Worm (Caenorhabditis elegans) whole organism, midembryonic: Measurements from ENCODE around the gene sri-77.
"Not testable (repeated sequence)": the region's sequence is repeated elsewhere in the genome, so short reads cannot be mapped to it uniquely, and the experiment has no call there.

ENCODE experiments used
- T22C8.4 ChIP-seq: fragments of 200-800 bp; sonication (Bioruptor generic); IDR thresholded peaks from 2 replicates; pipeline ENCODE4 v1.3.6; 2022; ENCODE audit warnings: missing genetic modification characterization, missing compliant biosample characterization
- cog-1 ChIP-seq: sonication (generic microtip); optimal IDR thresholded peaks from 2 replicates; lab custom pipeline; 2016; ENCODE audit warnings: missing genetic modification characterization, missing compliant biosample characterization
- flt-1 ChIP-seq: fragments of 200-800 bp; sonication (Bioruptor generic); IDR thresholded peaks from 2 replicates; pipeline ENCODE4 v1.3.6; 2022; ENCODE audit warnings: missing genetic modification characterization, missing compliant biosample characterization
- klf-2 ChIP-seq: fragments of 200-800 bp; sonication (Bioruptor generic); conservative IDR thresholded peaks from 2 replicates; pipeline ENCODE4 v1.3.6; 2022; ENCODE audit warnings: missing genetic modification reagents, missing genetic modification characterization, missing compliant biosample characterization
- med-1 ChIP-seq: sonication (generic microtip); optimal IDR thresholded peaks from 2 replicates; lab custom pipeline; 2017; ENCODE audit warnings: missing genetic modification characterization, mild to moderate bottlenecking, missing compliant biosample characterization, antibody characterized with exemption, missing genetic modification reagents; ENCODE audit not compliant: insufficient read depth
- ref-1 ChIP-seq: fragments of 200-800 bp; sonication (Bioruptor generic); conservative IDR thresholded peaks from 2 replicates; pipeline ENCODE4 v1.3.6; 2022; ENCODE audit warnings: missing genetic modification reagents, missing genetic modification characterization, missing compliant biosample characterization
- tab-1 ChIP-seq: fragments of 200-800 bp; sonication (Bioruptor generic); IDR thresholded peaks from 2 replicates; pipeline ENCODE4 v1.3.6; 2022; ENCODE audit warnings: missing genetic modification characterization, missing compliant biosample characterization
- ztf-23 ChIP-seq: fragments of 200-800 bp; sonication (Bioruptor generic); IDR thresholded peaks from 2 replicates; pipeline ENCODE4 v1.3.6; 2022; ENCODE audit warnings: missing genetic modification reagents, missing genetic modification characterization, missing compliant biosample characterization
- ztf-29 ChIP-seq: fragments of 200-800 bp; sonication (Bioruptor generic); IDR thresholded peaks from 2 replicates; pipeline ENCODE4 v1.3.6; 2022; ENCODE audit warnings: missing genetic modification reagents, missing genetic modification characterization, missing compliant biosample characterization

sri-77 gene

ce11 chrII:2611009-2611408 is 5.8 kb upstream of the sri-77 start:
- TF ChIP-seq ztf-29 (GFP tag; lab: Robert Waterston, UW) (peak; percentile 38; the same call in 1 of the 2 replicates), ztf-23 (GFP tag; lab: Robert Waterston, UW) (no peak)

DNA sequence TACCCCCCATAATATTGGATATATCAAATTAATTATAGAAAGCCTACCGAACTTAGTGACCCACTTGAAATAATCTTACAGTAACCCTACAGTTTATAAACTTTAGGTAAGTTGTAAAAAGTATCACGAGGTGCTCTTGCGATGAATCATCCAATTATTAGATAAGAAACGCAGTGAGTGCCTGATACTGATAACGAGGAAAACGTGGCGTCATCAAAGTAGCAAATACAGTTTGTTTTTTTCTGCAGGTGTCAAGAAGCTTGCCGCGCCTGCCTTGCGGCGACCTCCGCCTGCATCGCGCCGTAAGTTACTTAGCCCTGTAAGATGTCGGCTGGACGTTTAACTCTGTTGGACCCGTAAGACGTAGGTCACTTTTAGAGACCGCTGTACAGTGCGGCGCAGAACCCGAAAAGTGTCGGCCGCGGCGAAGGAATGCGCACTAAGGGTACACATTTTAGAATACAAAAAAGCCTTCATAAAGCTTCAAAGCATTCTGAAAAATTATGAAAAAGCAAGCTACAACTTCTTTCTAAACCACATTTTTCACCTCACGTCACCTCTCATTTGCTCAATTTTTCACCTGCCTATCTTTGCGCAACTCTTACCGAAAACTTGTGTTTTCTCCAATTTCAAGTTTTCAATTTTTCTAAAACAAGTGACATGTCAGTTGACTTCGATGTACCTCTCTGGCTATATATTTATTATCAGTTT is 5.1 kb upstream of the sri-77 start, which contains the start of gene sri-38:
sri-38 (plus strand) TSS at position 661 of the 711 bp plus-strand sequence.
- TF ChIP-seq flt-1 (GFP tag; lab: Robert Waterston, UW), result no peak
- TF ChIP-seq T22C8.4 (GFP tag; lab: Robert Waterston, UW), result no peak
- no peak for TF ChIP-seq med-1 (GFP tag; lab: Kevin White, UChicago)
- no peak for TF ChIP-seq ref-1 (GFP tag; lab: Robert Waterston, UW)

- no peak for TF ChIP-seq ztf-29 (GFP tag; lab: Robert Waterston, UW)
These were observed 4.3 kb downstream of the sri-77 start for ce11 chrII:2600931-2601330.

DNA sequence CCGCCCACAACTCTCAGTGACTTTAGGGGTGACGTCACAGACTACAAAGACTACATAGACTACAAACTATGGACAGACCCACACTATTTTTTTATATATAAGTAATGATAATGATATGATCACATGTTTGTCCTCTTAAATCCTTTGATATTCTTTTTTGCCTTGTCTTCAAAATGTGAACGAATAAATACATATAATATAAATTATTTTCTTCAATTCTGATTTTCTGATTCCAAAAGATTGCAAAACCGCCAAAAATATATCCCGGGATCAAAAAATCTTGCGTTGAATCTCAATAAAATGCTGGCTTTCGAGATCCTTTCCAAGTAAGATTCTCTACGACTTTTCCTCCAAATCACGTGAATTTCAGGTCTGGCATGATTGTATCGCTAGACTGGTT is 5.0 kb downstream of the sri-77 start, which contains the start of gene F33H12.1:
F33H12.1 (plus strand) TSS at position 301 of the 400 bp plus-strand sequence.
- not testable (repeated sequence) for TF ChIP-seq ref-1 (GFP tag; lab: Robert Waterston, UW); T22C8.4 (GFP tag; lab: Robert Waterston, UW); cog-1 (tag; lab: Kevin White, UChicago)

- TF ChIP-seq T22C8.4 (GFP tag; lab: Robert Waterston, UW) (no peak), tab-1 (GFP tag; lab: Robert Waterston, UW) (no peak), ztf-23 (GFP tag; lab: Robert Waterston, UW) (no peak), ref-1 (GFP tag; lab: Robert Waterston, UW) (no peak), ztf-29 (GFP tag; lab: Robert Waterston, UW) (no peak), med-1 (GFP tag; lab: Kevin White, UChicago) (no peak), flt-1 (GFP tag; lab: Robert Waterston, UW) (no peak), cog-1 (tag; lab: Kevin White, UChicago) (no peak), klf-2 (GFP tag; lab: Robert Waterston, UW) (no peak)
These were observed 18.2 kb downstream of the sri-77 start, which contains the start of the genes F33H12.7 and sri-39 for ce11 chrII:2586861-2587554. F33H12.7 (minus strand) TSS chrII:2586911. sri-39 (plus strand) TSS chrII:2587504.

DNA sequence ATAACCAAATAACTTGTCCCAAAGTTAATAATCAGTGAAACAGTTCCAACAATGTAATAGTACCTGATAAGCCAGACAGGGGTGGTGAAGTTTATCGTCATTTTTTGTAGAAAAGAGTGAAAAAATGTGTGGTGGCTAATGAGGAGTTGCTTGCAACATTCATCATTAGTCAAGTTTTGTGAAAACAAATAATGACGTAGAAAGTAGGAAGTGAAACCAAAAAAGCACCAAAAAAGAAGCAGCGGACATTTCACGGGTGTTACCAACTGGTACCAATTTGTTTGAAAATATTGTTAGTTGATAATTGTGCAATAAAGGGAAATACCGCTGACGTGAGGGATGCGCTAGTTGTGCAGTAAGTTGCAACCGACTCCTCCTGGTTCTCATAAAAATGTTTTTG is 19.7 kb downstream of the sri-77 start, which contains the start of gene sri-36:
sri-36 (minus strand) TSS at position 101 of the 400 bp plus-strand sequence.
- no peak for TF ChIP-seq cog-1 (tag; lab: Kevin White, UChicago)
- no peak for TF ChIP-seq ztf-23 (GFP tag; lab: Robert Waterston, UW)
- no peak for TF ChIP-seq tab-1 (GFP tag; lab: Robert Waterston, UW)
- no peak for TF ChIP-seq klf-2 (GFP tag; lab: Robert Waterston, UW)
- TF ChIP-seq T22C8.4 (GFP tag; lab: Robert Waterston, UW), result no peak
- TF ChIP-seq ztf-29 (GFP tag; lab: Robert Waterston, UW), result no peak
- TF ChIP-seq med-1 (GFP tag; lab: Kevin White, UChicago), result no peak
- TF ChIP-seq ref-1 (GFP tag; lab: Robert Waterston, UW), result no peak
- no peak for TF ChIP-seq flt-1 (GFP tag; lab: Robert Waterston, UW)

DNA sequence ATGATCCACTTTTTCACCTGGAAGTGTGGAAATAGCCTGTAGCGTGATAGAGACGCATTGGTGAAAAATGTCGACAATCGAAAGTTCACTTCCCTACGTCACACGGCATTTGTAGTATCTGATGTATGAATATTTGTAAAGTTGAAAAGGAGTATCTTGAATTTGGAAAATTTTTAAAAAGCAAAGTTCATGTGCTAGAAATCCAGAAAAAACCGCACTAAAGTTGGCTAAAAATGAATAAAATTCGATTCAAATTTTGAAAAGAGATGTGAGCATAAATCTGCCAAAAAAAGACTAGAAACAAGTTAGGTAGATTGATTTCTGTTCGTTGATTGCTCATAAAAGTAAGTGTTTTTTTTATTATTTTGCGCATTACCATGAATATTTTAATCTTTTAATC is 22.2 kb downstream of the sri-77 start, which contains the start of gene sri-74:
sri-74 (minus strand) TSS at position 101 of the 400 bp plus-strand sequence.
- TF ChIP-seq ztf-23 (GFP tag; lab: Robert Waterston, UW) (no peak), cog-1 (tag; lab: Kevin White, UChicago) (no peak), med-1 (GFP tag; lab: Kevin White, UChicago) (no peak), T22C8.4 (GFP tag; lab: Robert Waterston, UW) (no peak), ztf-29 (GFP tag; lab: Robert Waterston, UW) (no peak), klf-2 (GFP tag; lab: Robert Waterston, UW) (no peak), ref-1 (GFP tag; lab: Robert Waterston, UW) (no peak), tab-1 (GFP tag; lab: Robert Waterston, UW) (no peak), flt-1 (GFP tag; lab: Robert Waterston, UW) (no peak)

DNA sequence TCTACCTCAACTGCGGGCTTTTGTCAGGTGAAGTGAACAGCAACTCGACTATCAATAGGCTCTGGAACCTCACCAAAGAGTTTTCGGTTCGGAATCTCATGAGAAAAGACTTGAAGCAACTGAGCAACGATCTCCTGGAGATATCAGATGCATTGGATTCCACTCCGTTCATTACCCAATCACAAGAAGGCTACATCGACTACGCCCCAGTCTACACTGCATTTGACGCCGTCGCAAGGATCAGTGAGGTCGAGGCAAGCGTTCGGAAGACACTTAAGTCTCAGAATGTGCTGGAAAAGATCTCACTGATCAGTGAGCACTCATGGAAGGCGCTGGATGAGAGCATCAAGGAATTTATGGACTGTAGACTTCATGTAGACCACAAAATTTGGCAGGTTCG is 27.0 kb downstream of the sri-77 start:
- TF ChIP-seq flt-1 (GFP tag; lab: Robert Waterston, UW) (no peak), cog-1 (tag; lab: Kevin White, UChicago) (no peak), ref-1 (GFP tag; lab: Robert Waterston, UW) (no peak), ztf-23 (GFP tag; lab: Robert Waterston, UW) (no peak), T22C8.4 (GFP tag; lab: Robert Waterston, UW) (no peak), med-1 (GFP tag; lab: Kevin White, UChicago) (no peak), tab-1 (GFP tag; lab: Robert Waterston, UW) (no peak), klf-2 (GFP tag; lab: Robert Waterston, UW) (no peak), ztf-29 (GFP tag; lab: Robert Waterston, UW) (no peak)

DNA sequence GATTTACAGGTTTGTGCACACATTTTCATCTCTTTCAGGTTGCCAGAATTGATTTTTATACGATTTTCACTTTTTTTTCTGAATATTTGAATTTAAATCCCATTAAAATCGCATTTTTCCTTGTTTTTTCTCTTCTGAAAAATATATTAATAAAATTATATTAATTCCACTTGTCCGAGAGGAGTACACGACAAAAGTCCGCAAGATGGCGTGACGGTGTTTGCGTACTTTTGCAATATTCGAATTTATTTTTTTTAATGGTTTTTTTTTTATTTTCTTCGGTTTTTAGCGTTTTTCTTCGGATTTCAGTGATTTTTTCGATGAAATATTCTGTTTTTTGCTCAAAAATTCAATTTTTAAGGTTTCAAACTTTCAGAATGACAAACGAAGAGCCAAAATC is 40.3 kb downstream of the sri-77 start, which contains the start of gene usp-39:
usp-39 (plus strand) TSS at position 377 of the 400 bp plus-strand sequence.
- TF ChIP-seq ref-1 (GFP tag; lab: Robert Waterston, UW), result no peak
- TF ChIP-seq cog-1 (tag; lab: Kevin White, UChicago), result peak; percentile 49
